Worm (Caenorhabditis elegans) whole organism, L4 larva: ENCODE data around the gene col-103.

Source experiments
- T26A8.4 ChIP-seq: fragments of 200-800 bp; sonication (Bioruptor generic); IDR thresholded peaks from 2 replicates; pipeline ENCODE4 v1.3.6; 2022; ENCODE audit warnings: missing genetic modification characterization, missing compliant biosample characterization
- ama-1 ChIP-seq: fragments of 150-350 bp; optimal IDR thresholded peaks from 2 replicates; lab custom pipeline; 2014; ENCODE audit warnings: inconsistent platforms, mixed read lengths
- ces-1 ChIP-seq: fragments of 150-350 bp; sonication (generic microtip); optimal IDR thresholded peaks from 4 replicates; lab custom pipeline; 2014; ENCODE audit warnings: missing biosample characterization, missing genetic modification reagents, missing genetic modification characterization
- dve-1 ChIP-seq: sonication (generic microtip); optimal IDR thresholded peaks from 2 replicates; lab custom pipeline; 2017; ENCODE audit warnings: antibody characterized with exemption, mild to moderate bottlenecking, missing genetic modification characterization, missing compliant biosample characterization; ENCODE audit not compliant: insufficient read depth
- fos-1 ChIP-seq: fragments of 150-350 bp; optimal IDR thresholded peaks from 2 replicates; lab custom pipeline; 2014; ENCODE audit warnings: missing biosample characterization, missing genetic modification characterization
- hlh-30 ChIP-seq: sonication (generic microtip); optimal IDR thresholded peaks from 2 replicates; lab custom pipeline; 2017; ENCODE audit warnings: antibody characterized with exemption, mild to moderate bottlenecking, missing genetic modification characterization, missing compliant biosample characterization; ENCODE audit not compliant: insufficient read depth
- mdl-1 ChIP-seq, 2 experiments: fragments of 150-350 bp in 1 of 2; sonication (generic microtip) in 1 of 2; optimal IDR thresholded peaks; 2 replicates each; lab custom pipeline; 2014 to 2017; ENCODE audit warnings: missing biosample characterization in 2 of 2, missing genetic modification characterization in 2 of 2
- mdt-29 ChIP-seq: fragments of 200-800 bp; sonication (Bioruptor generic); IDR thresholded peaks from 2 replicates; pipeline ENCODE4 v1.3.6; 2022; ENCODE audit warnings: missing genetic modification reagents, missing genetic modification characterization, missing compliant biosample characterization
- nhr-11 ChIP-seq: fragments of 150-350 bp; optimal IDR thresholded peaks from 2 replicates; lab custom pipeline; 2014; ENCODE audit warnings: missing biosample characterization, missing genetic modification characterization
- nhr-76 ChIP-seq: fragments of 150-350 bp; optimal IDR thresholded peaks from 2 replicates; lab custom pipeline; 2014; ENCODE audit warnings: missing biosample characterization, missing genetic modification characterization
- pqm-1 ChIP-seq: sonication (generic microtip); optimal IDR thresholded peaks from 2 replicates; lab custom pipeline; 2017; ENCODE audit warnings: missing biosample characterization, missing genetic modification characterization
- snpc-4 ChIP-seq: fragments of 150-350 bp; optimal IDR thresholded peaks from 2 replicates; lab custom pipeline; 2014; ENCODE audit warnings: missing biosample characterization, missing genetic modification characterization
- ztf-11 ChIP-seq: fragments of 150-350 bp; optimal IDR thresholded peaks from 2 replicates; lab custom pipeline; 2014; ENCODE audit warnings: missing biosample characterization, missing genetic modification characterization

DNA sequence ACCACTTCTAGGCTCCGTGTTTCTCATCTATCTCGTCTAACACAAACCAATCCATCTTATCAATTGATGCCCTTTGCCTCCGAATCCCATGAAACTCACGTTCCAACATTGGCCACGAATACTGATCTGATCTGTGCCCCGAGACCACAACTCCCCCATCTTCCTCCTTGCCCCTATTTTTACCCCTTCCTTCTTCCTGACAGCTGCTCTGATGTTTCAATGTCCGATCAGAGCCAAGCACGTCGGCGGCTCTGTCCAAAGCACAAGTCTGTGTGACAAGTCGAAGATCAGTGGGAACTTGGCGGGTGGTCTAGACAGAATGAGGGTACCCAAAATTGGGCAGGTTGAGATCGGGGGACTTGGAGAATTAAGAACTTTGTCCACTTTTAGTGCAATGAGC lies 17.1 kb downstream of the col-103 start:
- TF ChIP-seq mdt-29 (no peak), hlh-30 (tag; lab: Kevin White, UChicago) (no peak), snpc-4 (tag; lab: Kevin White, UChicago) (no peak), pqm-1 (tag; lab: Kevin White, UChicago) (no peak), dve-1 (tag; lab: Kevin White, UChicago) (no peak), T26A8.4 (GFP tag; lab: Robert Waterston, UW) (no peak), nhr-76 (tag; lab: Kevin White, UChicago) (no peak), ces-1 (GFP tag; lab: Kevin White, UChicago) (no peak), ztf-11 (no peak), ama-1 (no peak), nhr-11 (tag; lab: Kevin White, UChicago) (peak; percentile 48), mdl-1 (tag; optimal IDR thresholded peaks at IDR 0.05; lab: Kevin White, UChicago) (no peak), fos-1 (tag; lab: Kevin White, UChicago) (no peak)
